Worm (Caenorhabditis elegans) whole organism, L4 larva: Measurements from ENCODE around the gene Y26G10.5.

Source experiments
- F49E8.2 ChIP-seq: sonication (generic microtip); optimal IDR thresholded peaks from 2 replicates; lab custom pipeline; 2016; ENCODE audit warnings: missing compliant biosample characterization, mild to moderate bottlenecking, missing genetic modification characterization, borderline replicate concordance
- mep-1 ChIP-seq: fragments of 150-350 bp; sonication (generic microtip); optimal IDR thresholded peaks from 3 replicates; lab custom pipeline; 2014; ENCODE audit warnings: missing biosample characterization, missing genetic modification characterization
- nhr-237 ChIP-seq: sonication (generic microtip); optimal IDR thresholded peaks from 2 replicates; lab custom pipeline; 2017; ENCODE audit warnings: missing biosample characterization, missing genetic modification characterization
- nhr-28 ChIP-seq: fragments of 150-350 bp; optimal IDR thresholded peaks from 2 replicates; lab custom pipeline; 2014; ENCODE audit warnings: missing biosample characterization, missing genetic modification characterization
- nhr-41 ChIP-seq: fragments of 200-800 bp; sonication (Bioruptor generic); IDR thresholded peaks from 2 replicates; pipeline ENCODE4 v1.3.6; 2022; ENCODE audit warnings: missing genetic modification reagents, missing genetic modification characterization, missing compliant biosample characterization
- nhr-48 ChIP-seq: sonication (generic microtip); optimal IDR thresholded peaks from 2 replicates; lab custom pipeline; 2016; ENCODE audit warnings: mild to moderate bottlenecking, missing genetic modification characterization, missing compliant biosample characterization
- pqm-1 ChIP-seq: sonication (generic microtip); optimal IDR thresholded peaks from 2 replicates; lab custom pipeline; 2017; ENCODE audit warnings: missing biosample characterization, missing genetic modification characterization
- snpc-1.2 ChIP-seq: fragments of 200-800 bp; sonication (Bioruptor generic); IDR thresholded peaks from 2 replicates; pipeline ENCODE4 v1.3.6; 2022; ENCODE audit warnings: missing genetic modification reagents, missing genetic modification characterization, missing compliant biosample characterization
- unc-62 ChIP-seq, 3 experiments: fragments of 150-350 bp in 1 of 3; sonication (generic microtip); optimal IDR thresholded peaks in 2 of 3; peaks in 1 of 3; 1 replicate in 1 of 3; 2 replicates in 2 of 3; lab custom pipeline; 2014 to 2017; ENCODE audit warnings: missing biosample characterization in 3 of 3, missing genetic modification characterization in 3 of 3, missing genetic modification reagents in 3 of 3, missing genotype in 1 of 3

ce11 chrV:17673343-17673742 is 27.3 kb downstream of the Y26G10.5 start, which contains the start of gene str-93:
- no peak for TF ChIP-seq snpc-1.2 (GFP tag; lab: Robert Waterston, UW)
- no peak for TF ChIP-seq nhr-48 (tag; lab: Kevin White, UChicago)
- TF ChIP-seq unc-62 (GFP tag; optimal IDR thresholded peaks at IDR 0.05 in 1 of 2; lab: Kevin White, UChicago): no peak
- no peak for TF ChIP-seq unc-62 (tag; optimal IDR thresholded peaks at IDR 0.05; lab: Kevin White, UChicago)
- TF ChIP-seq F49E8.2 (tag; lab: Kevin White, UChicago): no peak
- no peak for TF ChIP-seq pqm-1
- TF ChIP-seq mep-1 (tag; lab: Kevin White, UChicago): no peak
- no peak for TF ChIP-seq nhr-41
- no peak for TF ChIP-seq nhr-28 (tag; lab: Kevin White, UChicago)
- no peak for TF ChIP-seq nhr-237 (tag; lab: Kevin White, UChicago)
